Worm (Caenorhabditis elegans) whole organism, L1 larva: ENCODE measurements around the gene sptl-3.

Source experiments
- C16A3.4 ChIP-seq: fragments of 150-350 bp; optimal IDR thresholded peaks from 2 replicates; lab custom pipeline; 2014; ENCODE audit warnings: missing biosample characterization, missing genetic modification characterization
- aha-1 ChIP-seq: fragments of 150-350 bp; optimal IDR thresholded peaks from 2 replicates; lab custom pipeline; 2014; ENCODE audit warnings: missing biosample characterization, missing genetic modification characterization
- ceh-63 ChIP-seq: fragments of 200-800 bp; sonication (Bioruptor generic); optimal IDR thresholded peaks from 2 replicates; lab custom pipeline; 2018; ENCODE audit warnings: mild to moderate bottlenecking, missing genetic modification characterization, missing compliant biosample characterization
- ceh-82 ChIP-seq, 3 experiments: fragments of 150-350 bp in 1 of 3; sonication (generic microtip) in 2 of 3; optimal IDR thresholded peaks; 2 replicates each; lab custom pipeline; 2014 to 2017; ENCODE audit warnings: missing biosample characterization in 3 of 3, missing genetic modification characterization in 3 of 3
- ceh-90 ChIP-seq: sonication (generic microtip); optimal IDR thresholded peaks from 2 replicates; lab custom pipeline; 2016; ENCODE audit warnings: missing genetic modification characterization, missing compliant biosample characterization
- ces-1 ChIP-seq: fragments of 150-350 bp; optimal IDR thresholded peaks from 2 replicates; lab custom pipeline; 2014; ENCODE audit warnings: missing biosample characterization, missing genetic modification reagents, missing genetic modification characterization
- efl-1 ChIP-seq, 4 experiments: fragments of 150-350 bp; optimal IDR thresholded peaks in 3 of 4; peaks in 1 of 4; 1 replicate in 1 of 4; 2 replicates in 3 of 4; lab custom pipeline; 2014; ENCODE audit warnings: missing biosample characterization in 2 of 4, missing genetic modification characterization in 2 of 4, missing genetic modification reagents in 2 of 4
- efl-3 ChIP-seq: fragments of 200-800 bp; sonication (Bioruptor generic); optimal IDR thresholded peaks from 2 replicates; lab custom pipeline; 2018; ENCODE audit warnings: mild to moderate bottlenecking, missing genetic modification characterization, missing compliant biosample characterization
- elt-2 ChIP-seq: sonication (generic microtip); optimal IDR thresholded peaks from 2 replicates; lab custom pipeline; 2016; ENCODE audit warnings: missing genetic modification characterization, mild to moderate bottlenecking, inconsistent platforms, missing compliant biosample characterization, missing genetic modification reagents
- fos-1 ChIP-seq: fragments of 150-350 bp; optimal IDR thresholded peaks from 2 replicates; lab custom pipeline; 2014; ENCODE audit warnings: missing biosample characterization, missing genetic modification characterization
- hlh-17 ChIP-seq: fragments of 200-800 bp; sonication (Bioruptor generic); optimal IDR thresholded peaks from 2 replicates; lab custom pipeline; 2018; ENCODE audit warnings: missing genetic modification characterization, mild to moderate bottlenecking, missing compliant biosample characterization, moderate library complexity, borderline replicate concordance
- jun-1 ChIP-seq: fragments of 150-350 bp; optimal IDR thresholded peaks from 2 replicates; lab custom pipeline; 2014; ENCODE audit warnings: missing biosample characterization, missing genetic modification reagents, missing genetic modification characterization
- lin-13 ChIP-seq: fragments of 150-350 bp; optimal IDR thresholded peaks from 2 replicates; lab custom pipeline; 2014; ENCODE audit warnings: missing biosample characterization, missing genetic modification reagents, missing genetic modification characterization
- lin-14 ChIP-seq: fragments of 200-800 bp; sonication (Bioruptor generic); optimal IDR thresholded peaks from 2 replicates; lab custom pipeline; 2018; ENCODE audit warnings: mild to moderate bottlenecking, missing genetic modification characterization, moderate library complexity, missing compliant biosample characterization
- lin-35 ChIP-seq, 2 experiments: fragments of 150-350 bp; optimal IDR thresholded peaks; 2 replicates each; lab custom pipeline; 2014; ENCODE audit warnings: missing biosample characterization in 2 of 2, missing genetic modification characterization in 2 of 2, missing genetic modification reagents in 2 of 2
- mef-2 ChIP-seq: fragments of 150-350 bp; optimal IDR thresholded peaks from 2 replicates; lab custom pipeline; 2014; ENCODE audit warnings: missing biosample characterization, missing genetic modification characterization
- nhr-19 ChIP-seq: fragments of 200-800 bp; sonication (Bioruptor generic); conservative IDR thresholded peaks from 2 replicates; pipeline ENCODE4 v1.3.6; 2022; ENCODE audit warnings: missing genetic modification characterization, missing compliant biosample characterization
- nhr-20 ChIP-seq: sonication (generic microtip); optimal IDR thresholded peaks from 2 replicates; lab custom pipeline; 2016; ENCODE audit warnings: mild to moderate bottlenecking, missing genetic modification characterization, missing compliant biosample characterization
- nhr-237 ChIP-seq: fragments of 150-350 bp; optimal IDR thresholded peaks from 2 replicates; lab custom pipeline; 2014; ENCODE audit warnings: missing biosample characterization, missing genetic modification characterization
- nhr-28 ChIP-seq: fragments of 150-350 bp; optimal IDR thresholded peaks from 2 replicates; lab custom pipeline; 2014; ENCODE audit warnings: missing biosample characterization, missing genetic modification characterization
- nhr-71 ChIP-seq: sonication (generic microtip); optimal IDR thresholded peaks from 2 replicates; lab custom pipeline; 2016; ENCODE audit warnings: mild to moderate bottlenecking, missing genetic modification characterization, moderate library complexity, missing compliant biosample characterization
- nhr-85 ChIP-seq: sonication (generic microtip); peaks from one replicate; lab custom pipeline; 2016; ENCODE audit warnings: missing genetic modification characterization, inconsistent platforms, missing compliant biosample characterization
- pag-3 ChIP-seq: sonication (generic microtip); optimal IDR thresholded peaks from 2 replicates; lab custom pipeline; 2017; ENCODE audit warnings: missing genetic modification characterization, mild to moderate bottlenecking, missing compliant biosample characterization, antibody characterized with exemption, borderline replicate concordance; ENCODE audit not compliant: insufficient read depth
- pqm-1 ChIP-seq: sonication (generic microtip); optimal IDR thresholded peaks from 3 replicates; lab custom pipeline; 2017; ENCODE audit warnings: missing biosample characterization, missing genetic modification characterization
- rnt-1 ChIP-seq: sonication (generic microtip); optimal IDR thresholded peaks from 2 replicates; lab custom pipeline; 2016; ENCODE audit warnings: mild to moderate bottlenecking, missing genetic modification characterization, moderate library complexity, missing compliant biosample characterization
- skn-1 ChIP-seq: fragments of 150-350 bp; optimal IDR thresholded peaks from 2 replicates; lab custom pipeline; 2014; ENCODE audit warnings: missing biosample characterization, missing genetic modification characterization
- snpc-4 ChIP-seq: fragments of 150-350 bp; optimal IDR thresholded peaks from 2 replicates; lab custom pipeline; 2014; ENCODE audit warnings: missing biosample characterization, missing genetic modification characterization
- snu-23 ChIP-seq: sonication (generic microtip); optimal IDR thresholded peaks from 2 replicates; lab custom pipeline; 2016; ENCODE audit warnings: missing genetic modification characterization, missing compliant biosample characterization
- sptf-1 ChIP-seq: fragments of 150-350 bp; optimal IDR thresholded peaks from 2 replicates; lab custom pipeline; 2014; ENCODE audit warnings: missing biosample characterization, missing genetic modification characterization
- tbx-2 ChIP-seq: sonication (generic microtip); optimal IDR thresholded peaks from 2 replicates; lab custom pipeline; 2016; ENCODE audit warnings: missing genetic modification characterization, missing compliant biosample characterization
- unc-30 ChIP-seq: sonication (generic microtip); optimal IDR thresholded peaks from 2 replicates; lab custom pipeline; 2017; ENCODE audit warnings: missing biosample characterization, missing genetic modification characterization
- unc-86 ChIP-seq: sonication (generic microtip); optimal IDR thresholded peaks from 2 replicates; lab custom pipeline; 2016; ENCODE audit warnings: missing genetic modification characterization, missing compliant biosample characterization
- zag-1 ChIP-seq: fragments of 150-350 bp; optimal IDR thresholded peaks from 2 replicates; lab custom pipeline; 2014; ENCODE audit warnings: missing biosample characterization, missing genetic modification characterization
- zip-4 ChIP-seq: fragments of 200-800 bp; sonication (Bioruptor generic); optimal IDR thresholded peaks from 2 replicates; lab custom pipeline; 2018; ENCODE audit warnings: mild to moderate bottlenecking, missing genetic modification characterization, moderate library complexity, missing compliant biosample characterization
- ztf-11 ChIP-seq, 2 experiments: sonication (generic microtip); optimal IDR thresholded peaks; 2 replicates each; lab custom pipeline; 2016 to 2017; ENCODE audit warnings: missing genetic modification characterization in 2 of 2, missing biosample characterization in 1 of 2, missing compliant biosample characterization in 1 of 2
- ztf-4 ChIP-seq: fragments of 150-350 bp; optimal IDR thresholded peaks from 2 replicates; lab custom pipeline; 2014; ENCODE audit warnings: missing biosample characterization, missing genetic modification characterization

The sptl-3 gene

DNA sequence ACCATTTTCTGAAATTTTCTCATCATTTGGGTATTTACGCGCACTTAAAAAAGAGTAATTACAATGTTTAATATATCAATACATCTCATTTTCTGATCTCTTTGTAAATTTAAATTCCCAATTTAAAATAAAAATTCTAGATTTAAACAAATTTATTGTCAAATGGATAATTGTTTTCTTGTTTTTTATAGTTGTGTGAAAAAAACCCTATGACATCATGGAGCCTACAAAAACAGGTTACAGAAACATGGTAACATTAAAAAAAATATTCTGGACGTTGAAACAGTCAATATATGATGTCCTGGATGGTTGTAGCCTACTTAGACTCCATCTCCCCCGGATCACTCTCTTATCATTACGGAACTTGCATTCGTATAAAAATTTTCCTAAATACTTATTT is 3.6 kb upstream of the sptl-3 start, which contains the start of gene spp-12:
TSS of gene spp-12 (plus strand) at position 301 of the 400 bp plus-strand sequence.
- TF ChIP-seq rnt-1 (tag; lab: Kevin White, UChicago) (no peak), efl-1 (optimal IDR thresholded peaks at IDR 0.05; lab: Kevin White, UChicago) (no peak), efl-1 (GFP tag; optimal IDR thresholded peaks at IDR 0.05 in 1 of 2; lab: Kevin White, UChicago) (peak in 1 of 2 experiments; percentile 6)

DNA sequence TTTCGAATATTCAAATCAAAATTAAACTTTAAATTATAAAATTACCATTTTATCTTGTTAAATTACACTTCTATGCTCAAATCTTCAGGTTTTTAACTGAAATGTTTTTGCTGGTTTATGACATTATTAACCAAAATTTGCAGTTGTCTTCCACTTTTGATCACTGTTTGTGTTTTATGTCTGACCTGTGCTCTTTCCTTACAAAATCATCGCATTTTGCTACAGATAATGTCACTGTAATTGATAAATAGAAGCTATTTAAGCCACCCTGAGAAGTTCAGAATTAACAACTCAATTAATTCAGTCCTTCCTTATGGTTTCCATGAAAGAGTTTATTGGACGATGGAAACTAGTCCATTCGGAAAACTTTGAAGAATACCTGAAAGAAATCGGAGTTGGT is 2.7 kb upstream of the sptl-3 start, which contains the start of gene lbp-8:
TSS of gene lbp-8 (plus strand) at position 301 of the 400 bp plus-strand sequence.
- TF ChIP-seq lin-13 (GFP tag; lab: Kevin White, UChicago), result no peak
- no peak for TF ChIP-seq nhr-28
- no peak for TF ChIP-seq zag-1 (tag; lab: Kevin White, UChicago)
- TF ChIP-seq unc-86 (tag; lab: Kevin White, UChicago), result no peak
- no peak for TF ChIP-seq ztf-11 (tag; optimal IDR thresholded peaks at IDR 0.05; lab: Kevin White, UChicago)
- TF ChIP-seq nhr-85 (tag; lab: Kevin White, UChicago), result no peak
- TF ChIP-seq unc-30 (tag; lab: Kevin White, UChicago), result no peak
- no peak for TF ChIP-seq tbx-2 (tag; lab: Kevin White, UChicago)
- no peak for TF ChIP-seq rnt-1 (tag; lab: Kevin White, UChicago)
- TF ChIP-seq snu-23 (GFP tag; lab: Kevin White, UChicago), result no peak
- no peak for TF ChIP-seq mef-2 (tag; lab: Kevin White, UChicago)
- no peak for TF ChIP-seq nhr-237
- TF ChIP-seq efl-3, result no peak
- no peak for TF ChIP-seq nhr-20 (tag; lab: Kevin White, UChicago)
- no peak for TF ChIP-seq hlh-17 (GFP tag; lab: Kevin White, UChicago)
- TF ChIP-seq ceh-90 (tag; lab: Kevin White, UChicago), result no peak
- no peak for TF ChIP-seq elt-2 (tag; lab: Kevin White, UChicago)
- TF ChIP-seq fos-1, result no peak
- no peak for TF ChIP-seq ces-1 (GFP tag; lab: Kevin White, UChicago)
- TF ChIP-seq zip-4 (GFP tag; lab: Kevin White, UChicago), result no peak

DNA sequence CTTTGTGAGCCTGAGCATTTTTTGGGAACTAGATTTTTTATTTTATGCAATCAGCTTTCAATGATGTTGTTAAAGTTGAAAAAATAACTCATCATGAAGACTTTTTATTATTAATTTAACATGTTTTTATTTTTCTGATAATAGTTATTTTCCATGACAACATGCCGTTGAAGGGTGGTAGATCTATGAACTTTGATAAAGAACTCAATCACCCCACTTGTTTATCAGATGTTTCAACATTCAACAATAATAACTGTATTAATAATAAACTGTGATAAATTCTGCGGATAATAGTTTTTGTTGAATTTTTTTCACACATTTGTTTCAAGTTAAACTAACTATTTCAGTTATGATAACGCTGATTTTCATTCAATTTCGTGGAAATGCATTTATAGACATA is 1.6 kb upstream of the sptl-3 start:
- 0 out of 2 replicates have a peak, but pooled peaks have one; percentile 13 for TF ChIP-seq nhr-19 (GFP tag; lab: Robert Waterston, UW)
- TF ChIP-seq zag-1 (tag; lab: Kevin White, UChicago), result no peak
- peak; percentile 63 for TF ChIP-seq nhr-85 (tag; lab: Kevin White, UChicago)
- TF ChIP-seq nhr-71 (tag; lab: Kevin White, UChicago), result peak; percentile 40
- no peak for TF ChIP-seq lin-14 (GFP tag; lab: Kevin White, UChicago)
- no peak for TF ChIP-seq pag-3 (tag; lab: Kevin White, UChicago)
- no peak for TF ChIP-seq ces-1 (GFP tag; lab: Kevin White, UChicago)
- peak; percentile 59 for TF ChIP-seq elt-2 (tag; lab: Kevin White, UChicago)
- TF ChIP-seq nhr-20 (tag; lab: Kevin White, UChicago), result peak; percentile 33
- TF ChIP-seq snpc-4, result no peak
- TF ChIP-seq unc-86 (tag; lab: Kevin White, UChicago), result no peak
- TF ChIP-seq sptf-1 (tag; lab: Kevin White, UChicago), result no peak

- peak; percentile 9 for TF ChIP-seq jun-1 (tag; lab: Kevin White, UChicago)
- peak; percentile 85 for TF ChIP-seq elt-2 (tag; lab: Kevin White, UChicago)
- no peak for TF ChIP-seq C16A3.4 (tag; lab: Kevin White, UChicago)
- TF ChIP-seq lin-35 (GFP tag; optimal IDR thresholded peaks at IDR 0.05; lab: Kevin White, UChicago), result peak in 1 of 2 experiments; percentile 48
- TF ChIP-seq ceh-63 (GFP tag; lab: Kevin White, UChicago), result no peak
- TF ChIP-seq tbx-2 (tag; lab: Kevin White, UChicago), result no peak
- TF ChIP-seq pqm-1, result peak; percentile 93
These were observed 458 bp downstream of the sptl-3 start for ce11 chrV:13893583-13893982.

DNA sequence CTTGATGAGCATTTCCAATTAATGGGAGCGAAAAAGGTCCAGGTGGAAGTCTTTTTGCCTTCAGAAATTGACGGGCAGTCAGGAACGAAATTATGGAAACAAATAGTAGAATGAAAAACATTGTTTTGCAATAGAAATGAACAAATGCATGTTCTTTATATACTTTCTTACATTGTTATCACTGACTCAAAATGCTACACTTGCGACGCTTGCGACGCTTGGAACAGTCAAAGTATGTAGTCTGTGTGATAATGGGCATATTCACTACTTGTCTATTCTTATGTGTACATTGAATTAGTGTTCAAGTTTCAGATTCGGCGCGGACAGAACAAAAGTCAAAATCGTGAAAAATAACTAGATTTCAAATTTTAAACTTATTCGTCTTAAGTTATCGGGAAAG is 5.2 kb downstream of the sptl-3 start, which contains the start of gene cyp-35C1:
TSS of gene cyp-35C1 (minus strand) at position 132 of the 400 bp plus-strand sequence.
- TF ChIP-seq ztf-4 (tag; lab: Kevin White, UChicago) (no peak), aha-1 (tag; lab: Kevin White, UChicago) (no peak), nhr-237 (no peak), ceh-82 (tag; optimal IDR thresholded peaks at IDR 0.05; lab: Kevin White, UChicago) (no peak), elt-2 (tag; lab: Kevin White, UChicago) (peak; percentile 2), snu-23 (GFP tag; lab: Kevin White, UChicago) (no peak), skn-1 (no peak)
